Fruit fly (Drosophila melanogaster) whole organism, wandering third instar larva: ENCODE results near the gene CG31344.

Experiments
- Abd-B ChIP-seq: fragments of >200 bp; optimal IDR thresholded peaks from 2 replicates; lab custom pipeline; 2017; ENCODE audit warnings: missing biosample characterization, missing genetic modification characterization
- CrebA ChIP-seq: fragments of 200-800 bp; sonication (Bioruptor generic); optimal IDR thresholded peaks from 2 replicates; lab custom pipeline; 2016; ENCODE audit warnings: missing biosample characterization, mild to moderate bottlenecking, missing genetic modification characterization, borderline replicate concordance
- Jra ChIP-seq: sonication (Bioruptor generic); optimal IDR thresholded peaks from 2 replicates; lab custom pipeline; 2016; ENCODE audit warnings: missing biosample characterization, missing genetic modification characterization
- Myc ChIP-seq: fragments of >200 bp; optimal IDR thresholded peaks from 2 replicates; lab custom pipeline; 2017
- N ChIP-seq: fragments of >200 bp; optimal IDR thresholded peaks from 2 replicates; lab custom pipeline; 2018; ENCODE audit warnings: missing biosample characterization, missing external identifiers, missing genetic modification characterization
- Sp1 ChIP-seq: fragments of 200-800 bp; sonication (Bioruptor generic); optimal IDR thresholded peaks from 3 replicates; lab custom pipeline; 2019; ENCODE audit warnings: missing biosample characterization, mild to moderate bottlenecking, missing genetic modification characterization, moderate library complexity
- br ChIP-seq: fragments of 200-800 bp; sonication (Bioruptor generic); optimal IDR thresholded peaks from 2 replicates; lab custom pipeline; 2016; ENCODE audit warnings: missing biosample characterization, missing genetic modification characterization
- dsf ChIP-seq: sonication (Bioruptor generic); optimal IDR thresholded peaks from 2 replicates; lab custom pipeline; 2016; ENCODE audit warnings: missing biosample characterization, missing genetic modification characterization, borderline replicate concordance
- fru ChIP-seq: fragments of 200-800 bp; sonication (Bioruptor generic); optimal IDR thresholded peaks from 3 replicates; lab custom pipeline; 2016; ENCODE audit warnings: missing biosample characterization, mild to moderate bottlenecking, missing genetic modification characterization
- pan ChIP-seq: fragments of >200 bp; optimal IDR thresholded peaks from 2 replicates; lab custom pipeline; 2017
- sv ChIP-seq: fragments of 200-800 bp; sonication (Bioruptor generic); optimal IDR thresholded peaks from 3 replicates; lab custom pipeline; 2016; ENCODE audit warnings: missing biosample characterization, missing genetic modification characterization
- usp ChIP-seq: fragments of >200 bp; optimal IDR thresholded peaks from 2 replicates; lab custom pipeline; 2017; ENCODE audit warnings: missing biosample characterization, missing genetic modification characterization

The CG31344 gene

dm6 chr3R:15177230-15177629 lies 47.9 kb downstream of the CG31344 start:
- TF ChIP-seq Myc (no peak), CrebA (no peak), usp (GFP tag; lab: Kevin White, UChicago) (no peak), br (GFP tag; lab: Kevin White, UChicago) (no peak), Sp1 (GFP tag; lab: Kevin White, UChicago) (no peak), dsf (GFP tag; lab: Kevin White, UChicago) (no peak), sv (GFP tag; lab: Kevin White, UChicago) (no peak), fru (GFP tag; lab: Kevin White, UChicago) (no peak), pan (lab: Kevin White, UChicago) (no peak), N (GFP tag; lab: Kevin White, UChicago) (no peak), Abd-B (GFP tag; lab: Kevin White, UChicago) (no peak), Jra (GFP tag; lab: Kevin White, UChicago) (no peak)
